Fruit fly (Drosophila melanogaster) whole organism, embryonic: ENCODE results near the gene CG10947.
A peak's percentile ranks its signal among the peaks of the same experiment; 100 is the strongest.

Source experiments
- CG1024 ChIP-seq: fragments of 200-800 bp; sonication (Bioruptor generic); IDR thresholded peaks from 2 replicates; pipeline ENCODE4 v1.3.6; 2022; ENCODE audit warnings: missing biosample characterization, missing genetic modification characterization
- CG10321 ChIP-seq: fragments of 200-800 bp; sonication (Bioruptor generic); IDR thresholded peaks from 2 replicates; pipeline ENCODE4 v1.3.6; 2022; ENCODE audit warnings: missing biosample characterization, missing genetic modification characterization
- CG10431 ChIP-seq: fragments of 200-800 bp; sonication (Bioruptor generic); optimal IDR thresholded peaks from 3 replicates; lab custom pipeline; 2018; ENCODE audit warnings: missing biosample characterization, mild to moderate bottlenecking, missing genetic modification characterization
- CG11085 ChIP-seq: fragments of 200-800 bp; sonication (Bioruptor generic); IDR thresholded peaks from 2 replicates; pipeline ENCODE4 v1.3.6; 2022; ENCODE audit warnings: missing biosample characterization, missing genetic modification characterization
- CG12155 ChIP-seq: fragments of 200-800 bp; sonication (Bioruptor generic); optimal IDR thresholded peaks from 3 replicates; lab custom pipeline; 2016; ENCODE audit warnings: missing biosample characterization, missing genetic modification characterization
- CG13296 ChIP-seq: fragments of 200-800 bp; sonication (Bioruptor generic); optimal IDR thresholded peaks from 3 replicates; lab custom pipeline; 2018; ENCODE audit warnings: missing biosample characterization, mild to moderate bottlenecking, missing genetic modification characterization
- CG16779 ChIP-seq: fragments of 200-800 bp; sonication (Bioruptor generic); IDR thresholded peaks from 2 replicates; pipeline ENCODE4 v1.3.6; 2022; ENCODE audit warnings: missing biosample characterization, missing genetic modification characterization
- CG2678 ChIP-seq: fragments of 200-800 bp; sonication (Bioruptor generic); optimal IDR thresholded peaks from 3 replicates; lab custom pipeline; 2019; ENCODE audit warnings: missing biosample characterization, mild to moderate bottlenecking, missing genetic modification characterization, moderate library complexity
- CG31365 ChIP-seq: fragments of 200-800 bp; sonication (Bioruptor generic); optimal IDR thresholded peaks from 2 replicates; lab custom pipeline; 2018; ENCODE audit warnings: missing biosample characterization, mild to moderate bottlenecking, missing genetic modification characterization
- CG31388 ChIP-seq: fragments of 200-800 bp; sonication (Bioruptor generic); optimal IDR thresholded peaks from 2 replicates; lab custom pipeline; 2016; ENCODE audit warnings: missing biosample characterization, missing genetic modification characterization
- CG3407 ChIP-seq: fragments of 200-800 bp; sonication (Bioruptor generic); optimal IDR thresholded peaks from 2 replicates; lab custom pipeline; 2018; ENCODE audit warnings: missing biosample characterization, mild to moderate bottlenecking, missing genetic modification characterization
- CG4617 ChIP-seq: fragments of 200-800 bp; sonication (Bioruptor generic); optimal IDR thresholded peaks from 3 replicates; lab custom pipeline; 2016; ENCODE audit warnings: missing biosample characterization, missing genetic modification characterization, borderline replicate concordance
- CG6272 ChIP-seq: fragments of 200-800 bp; sonication (Bioruptor generic); IDR thresholded peaks from 2 replicates; pipeline ENCODE4 v1.3.6; 2022; ENCODE audit warnings: missing biosample characterization, missing genetic modification characterization
- CG7357 ChIP-seq: fragments of 200-800 bp; sonication (Bioruptor generic); IDR thresholded peaks from 3 replicates; pipeline ENCODE4 v1.3.6; 2022; ENCODE audit warnings: missing biosample characterization, missing genetic modification characterization
- CG8388 ChIP-seq: fragments of 200-800 bp; sonication (Bioruptor generic); optimal IDR thresholded peaks from 2 replicates; lab custom pipeline; 2019; ENCODE audit warnings: missing biosample characterization, mild to moderate bottlenecking, missing genetic modification characterization, moderate library complexity
- D19B ChIP-seq: fragments of 200-800 bp; sonication (Bioruptor generic); optimal IDR thresholded peaks from 2 replicates; lab custom pipeline; 2017; ENCODE audit warnings: missing biosample characterization, mild to moderate bottlenecking, missing genetic modification characterization
- Gsc ChIP-seq: fragments of 200-800 bp; sonication (Bioruptor generic); IDR thresholded peaks from 2 replicates; pipeline ENCODE4 v1.3.6; 2022; ENCODE audit warnings: missing biosample characterization, missing genetic modification characterization
- H2.0 ChIP-seq: fragments of 200-800 bp; sonication (Bioruptor generic); IDR thresholded peaks from 2 replicates; pipeline ENCODE4 v1.3.6; 2022; ENCODE audit warnings: missing biosample characterization, missing genetic modification characterization
- Hr39 ChIP-seq: fragments of >200 bp; optimal IDR thresholded peaks from 2 replicates; lab custom pipeline; 2017
- Lim3 ChIP-seq: fragments of 200-800 bp; sonication (Bioruptor generic); IDR thresholded peaks from 2 replicates; pipeline ENCODE4 v1.3.6; 2022; ENCODE audit warnings: missing biosample characterization, missing genetic modification characterization
- MESR4 ChIP-seq: fragments of 200-800 bp; sonication (Bioruptor generic); optimal IDR thresholded peaks from 2 replicates; lab custom pipeline; 2018; ENCODE audit warnings: missing biosample characterization, mild to moderate bottlenecking, missing genetic modification characterization, moderate library complexity
- MTF-1 ChIP-seq: fragments of 200-800 bp; sonication (Bioruptor generic); optimal IDR thresholded peaks from 2 replicates; lab custom pipeline; 2018; ENCODE audit warnings: missing biosample characterization, mild to moderate bottlenecking, missing genetic modification characterization, borderline replicate concordance
- Meics ChIP-seq: fragments of 200-800 bp; sonication (Bioruptor generic); optimal IDR thresholded peaks from 2 replicates; lab custom pipeline; 2017; ENCODE audit warnings: missing biosample characterization, mild to moderate bottlenecking, missing genetic modification characterization
- Nf-YC ChIP-seq: fragments of 200-800 bp; optimal IDR thresholded peaks from 3 replicates; lab custom pipeline; 2019; ENCODE audit warnings: missing biosample characterization, mild to moderate bottlenecking, missing genetic modification characterization, moderate library complexity
- Opbp ChIP-seq: fragments of 200-800 bp; sonication (Bioruptor generic); IDR thresholded peaks from 3 replicates; pipeline ENCODE4 v1.3.6; 2022; ENCODE audit warnings: missing biosample characterization, missing genetic modification characterization; ENCODE audit not compliant: partially characterized antibody
- Pdp1 ChIP-seq, 2 experiments: fragments of 200-800 bp; sonication (Bioruptor generic); optimal IDR thresholded peaks; 3 replicates each; lab custom pipeline; 2016; ENCODE audit warnings: missing biosample characterization in 2 of 2, missing genetic modification characterization in 2 of 2, mild to moderate bottlenecking in 1 of 2, moderate library complexity in 1 of 2
- Poxn ChIP-seq: fragments of 200-800 bp; sonication (Bioruptor generic); IDR thresholded peaks from 2 replicates; pipeline ENCODE4 v1.3.6; 2022; ENCODE audit warnings: missing biosample characterization, missing genetic modification characterization
- Six4 ChIP-seq: fragments of 200-800 bp; sonication (Bioruptor generic); optimal IDR thresholded peaks from 2 replicates; lab custom pipeline; 2016; ENCODE audit warnings: missing biosample characterization, missing genetic modification characterization
- Sry-δ ChIP-seq: fragments of 200-800 bp; sonication (Bioruptor generic); optimal IDR thresholded peaks from 2 replicates; lab custom pipeline; 2016; ENCODE audit warnings: missing biosample characterization, missing genetic modification characterization
- Taf1 ChIP-seq: fragments of 200-800 bp; sonication (Bioruptor generic); IDR thresholded peaks from 2 replicates; pipeline ENCODE4 v1.3.6; 2022; ENCODE audit warnings: missing biosample characterization, missing genetic modification characterization
- Usf ChIP-seq: fragments of 200-800 bp; sonication (Bioruptor generic); optimal IDR thresholded peaks from 2 replicates; lab custom pipeline; 2017; ENCODE audit warnings: missing genotype, missing biosample characterization, missing genetic modification characterization
- chinmo ChIP-seq: fragments of 200-800 bp; sonication (Bioruptor generic); IDR thresholded peaks from 4 replicates; pipeline ENCODE4 v1.3.6; 2022; ENCODE audit warnings: missing biosample characterization, missing genetic modification characterization; ENCODE audit not compliant: partially characterized antibody
- dan ChIP-seq: fragments of 200-800 bp; sonication (Bioruptor generic); IDR thresholded peaks from 2 replicates; pipeline ENCODE4 v1.3.6; 2022; ENCODE audit warnings: missing biosample characterization, missing genetic modification characterization
- dati ChIP-seq: fragments of 200-800 bp; sonication (Bioruptor generic); IDR thresholded peaks from 2 replicates; pipeline ENCODE4 v1.3.6; 2022; ENCODE audit warnings: missing biosample characterization, missing genetic modification characterization
- dysf ChIP-seq: fragments of 200-800 bp; sonication (Bioruptor generic); IDR thresholded peaks from 3 replicates; pipeline ENCODE4 v1.3.6; 2022; ENCODE audit warnings: missing biosample characterization, missing genetic modification characterization
- en ChIP-seq: fragments of 200-800 bp; sonication (Bioruptor generic); optimal IDR thresholded peaks from 2 replicates; lab custom pipeline; 2016; ENCODE audit warnings: missing biosample characterization, missing genetic modification characterization
- exex ChIP-seq: fragments of 200-800 bp; sonication (Bioruptor generic); optimal IDR thresholded peaks from 4 replicates; lab custom pipeline; 2018; ENCODE audit warnings: missing biosample characterization, mild to moderate bottlenecking, missing genetic modification characterization, moderate library complexity
- gcm2 ChIP-seq: fragments of 200-800 bp; sonication (Bioruptor generic); optimal IDR thresholded peaks from 2 replicates; lab custom pipeline; 2016; ENCODE audit warnings: missing biosample characterization, missing genetic modification characterization
- hb ChIP-seq: fragments of 200-800 bp; sonication (Bioruptor generic); IDR thresholded peaks from 3 replicates; pipeline ENCODE4 v1.3.6; 2022; ENCODE audit warnings: missing biosample characterization, missing genetic modification characterization; ENCODE audit not compliant: partially characterized antibody
- klu ChIP-seq: fragments of 200-800 bp; sonication (Bioruptor generic); IDR thresholded peaks from 2 replicates; pipeline ENCODE4 v1.3.6; 2022; ENCODE audit warnings: missing biosample characterization, missing genetic modification characterization
- lov ChIP-seq, 2 experiments: fragments of 200-800 bp in 1 of 2; fragments of >200 bp in 1 of 2; sonication (Bioruptor generic) in 1 of 2; IDR thresholded peaks in 1 of 2; optimal IDR thresholded peaks in 1 of 2; 2 replicates in 1 of 2; 3 replicates in 1 of 2; pipeline versions ENCODE4 v1.3.6 to Lab custom; 2017 to 2022; ENCODE audit warnings: missing biosample characterization in 1 of 2, missing genetic modification characterization in 1 of 2
- luna ChIP-seq: fragments of 200-800 bp; sonication (Bioruptor generic); optimal IDR thresholded peaks from 2 replicates; lab custom pipeline; 2016; ENCODE audit warnings: missing biosample characterization, missing genetic modification characterization
- peb ChIP-seq: fragments of 200-800 bp; sonication (Bioruptor generic); IDR thresholded peaks from 2 replicates; pipeline ENCODE4 v1.3.6; 2022; ENCODE audit warnings: missing biosample characterization, missing genetic modification characterization
- ranshi ChIP-seq: fragments of 200-800 bp; sonication (Bioruptor generic); IDR thresholded peaks from 2 replicates; pipeline ENCODE4 v1.3.6; 2022; ENCODE audit warnings: missing biosample characterization, missing genetic modification characterization
- sc ChIP-seq, 3 experiments: fragments of >200 bp in 2 of 3; fragments of 200-800 bp in 1 of 3; sonication (Bioruptor generic) in 1 of 3; optimal IDR thresholded peaks; 2 replicates in 2 of 3; 3 replicates in 1 of 3; lab custom pipeline; 2017; ENCODE audit warnings: mild to moderate bottlenecking in 1 of 3, missing biosample characterization in 1 of 3, missing genetic modification characterization in 1 of 3, missing genetic modification reagents in 1 of 3
- sim ChIP-seq: fragments of 200-800 bp; sonication (Bioruptor generic); IDR thresholded peaks from 2 replicates; pipeline ENCODE4 v1.3.6; 2022; ENCODE audit warnings: missing biosample characterization, missing genetic modification characterization
- sob ChIP-seq: fragments of 200-800 bp; sonication (Bioruptor generic); IDR thresholded peaks from 2 replicates; pipeline ENCODE4 v1.3.6; 2022; ENCODE audit warnings: missing biosample characterization, missing genetic modification characterization
- sr ChIP-seq: fragments of 200-800 bp; sonication (Bioruptor generic); IDR thresholded peaks from 3 replicates; pipeline ENCODE4 v1.3.6; 2022; ENCODE audit warnings: missing biosample characterization, missing genetic modification characterization
- wek ChIP-seq: fragments of 200-800 bp; sonication (Bioruptor generic); optimal IDR thresholded peaks from 3 replicates; lab custom pipeline; 2018; ENCODE audit warnings: missing biosample characterization, mild to moderate bottlenecking, missing genetic modification characterization, moderate library complexity
- yki ChIP-seq: fragments of >200 bp; optimal IDR thresholded peaks from 3 replicates; lab custom pipeline; 2018
- z ChIP-seq: fragments of 200-800 bp; sonication (Bioruptor generic); IDR thresholded peaks from 3 replicates; pipeline ENCODE4 v1.3.6; 2022; ENCODE audit warnings: missing biosample characterization, missing genetic modification characterization

The CG10947 gene

dm6 chr2L:20414750-20415211 is at the start of gene CG10947 (continued):
- TF ChIP-seq CG31365 (tag; lab: Kevin White, UChicago) (no peak), Meics (peak; percentile 67), z (GFP tag; lab: Robert Waterston, UW) (no peak), CG8388 (peak; percentile 45), klu (no peak), sob (peak; percentile 84), Usf (GFP tag; lab: Kevin White, UChicago) (peak; percentile 17), exex (tag; lab: Kevin White, UChicago) (no peak), CG13296 (GFP tag; lab: Kevin White, UChicago) (peak; percentile 64), Opbp (peak; percentile 69; the same call in 2 of the 3 replicates), Nf-YC (tag; lab: Kevin White, UChicago) (no peak), en (GFP tag; lab: Kevin White, UChicago) (peak; percentile 72), CG6272 (no peak), CG4617 (GFP tag; lab: Kevin White, UChicago) (peak; percentile 8), CG12155 (peak; percentile 45), sim (GFP tag; lab: Robert Waterston, UW) (no peak), CG10321 (no peak), CG1024 (GFP tag; lab: Robert Waterston, UW) (no peak; the same call in 1 of the 2 replicates), H2.0 (GFP tag; lab: Robert Waterston, UW) (peak; percentile 73), hb (GFP tag; lab: Robert Waterston, UW) (no peak), CG2678 (peak; percentile 29), yki (lab: Kevin White, UChicago) (no peak), Hr39 (no peak), CG31388 (no peak), dati (no peak), Lim3 (no peak), MTF-1 (GFP tag; lab: Kevin White, UChicago) (peak; percentile 50), Poxn (GFP tag; lab: Robert Waterston, UW) (no peak), dan (GFP tag; lab: Robert Waterston, UW) (no peak), CG11085 (GFP tag; lab: Robert Waterston, UW) (peak; percentile 43; the same call in 1 of the 2 replicates), CG7357 (GFP tag; lab: Robert Waterston, UW) (no peak), gcm2 (GFP tag; lab: Kevin White, UChicago) (peak; percentile 49), lov (optimal IDR thresholded peaks at IDR 0.05; lab: Kevin White, UChicago) (no peak), lov (GFP tag; IDR thresholded peaks at IDR 0.05; lab: Robert Waterston, UW) (peak; percentile 70; the same call in 1 of the 3 replicates), luna (GFP tag; lab: Kevin White, UChicago) (peak; percentile 53), Pdp1 (GFP tag; optimal IDR thresholded peaks at IDR 0.05; lab: Kevin White, UChicago) (peak; percentile 73 to 80), sr (GFP tag; lab: Robert Waterston, UW) (0 out of 3 replicates have a peak, but pooled peaks have one; percentile 29), CG3407 (GFP tag; lab: Kevin White, UChicago) (peak; percentile 59), Taf1 (no peak), wek (GFP tag; lab: Kevin White, UChicago) (peak; percentile 48), MESR4 (GFP tag; lab: Kevin White, UChicago) (peak; percentile 4), Six4 (GFP tag; lab: Kevin White, UChicago) (peak; percentile 44), dysf (GFP tag; lab: Robert Waterston, UW) (peak; percentile 55; the same call in 2 of the 3 replicates), ranshi (GFP tag; lab: Robert Waterston, UW) (peak; percentile 71), CG16779 (GFP tag; lab: Robert Waterston, UW) (no peak), chinmo (GFP tag; lab: Robert Waterston, UW) (peak; percentile 52; the same call in 1 of the 4 replicates), Gsc (no peak), peb (GFP tag; lab: Robert Waterston, UW) (0 out of 2 replicates have a peak, but pooled peaks have one; percentile 13), CG10431 (GFP tag; lab: Kevin White, UChicago) (peak; percentile 66), Sry-δ (GFP tag; lab: Kevin White, UChicago) (peak; percentile 65), sc (optimal IDR thresholded peaks at IDR 0.05; lab: Kevin White, UChicago) (no peak), sc (GFP tag; optimal IDR thresholded peaks at IDR 0.05; lab: Kevin White, UChicago) (peak; percentile 18), D19B (GFP tag; lab: Kevin White, UChicago) (peak; percentile 44)
